Worm (Caenorhabditis elegans) whole organism, L4 larva: Measurements from ENCODE around the gene ser-2.

Source experiments
- D1046.2 ChIP-seq: fragments of 200-800 bp; sonication (Bioruptor generic); IDR thresholded peaks from 2 replicates; pipeline ENCODE4 v1.3.6; 2022; ENCODE audit warnings: missing genetic modification characterization, missing compliant biosample characterization
- T20F7.1 ChIP-seq: fragments of 200-800 bp; sonication (Bioruptor generic); optimal IDR thresholded peaks from 2 replicates; lab custom pipeline; 2018; ENCODE audit warnings: mild to moderate bottlenecking, missing genetic modification characterization, missing compliant biosample characterization
- T26A8.4 ChIP-seq: fragments of 200-800 bp; sonication (Bioruptor generic); IDR thresholded peaks from 2 replicates; pipeline ENCODE4 v1.3.6; 2022; ENCODE audit warnings: missing genetic modification characterization, missing compliant biosample characterization
- Y48G9A.11 ChIP-seq: fragments of 200-800 bp; sonication (Bioruptor generic); IDR thresholded peaks from 2 replicates; pipeline ENCODE4 v1.3.6; 2022; ENCODE audit warnings: missing genetic modification reagents, missing genetic modification characterization, missing compliant biosample characterization
- Y75B8A.6 ChIP-seq: fragments of 200-800 bp; sonication (Bioruptor generic); IDR thresholded peaks from 2 replicates; pipeline ENCODE4 v1.3.6; 2022; ENCODE audit warnings: missing genetic modification reagents, missing genetic modification characterization, missing compliant biosample characterization
- ZK337.2 ChIP-seq: fragments of 200-800 bp; sonication (Bioruptor generic); IDR thresholded peaks from 2 replicates; pipeline ENCODE4 v1.3.6; 2022; ENCODE audit warnings: missing genetic modification reagents, missing genetic modification characterization, missing compliant biosample characterization
- ZK546.5 ChIP-seq, 2 experiments: sonication (generic microtip); optimal IDR thresholded peaks; 2 replicates each; lab custom pipeline; 2017; ENCODE audit warnings: missing biosample characterization in 2 of 2, missing genetic modification characterization in 2 of 2
- aha-1 ChIP-seq: fragments of 150-350 bp; peaks from one replicate; lab custom pipeline; 2014; ENCODE audit warnings: missing biosample characterization, missing genetic modification characterization
- ceh-20 ChIP-seq: fragments of 200-800 bp; sonication (Bioruptor generic); IDR thresholded peaks from 2 replicates; pipeline ENCODE4 v1.3.6; 2022; ENCODE audit warnings: missing genetic modification reagents, missing genetic modification characterization, missing compliant biosample characterization
- daf-16 ChIP-seq, 3 experiments: sonication (generic microtip); optimal IDR thresholded peaks; 2 replicates each; lab custom pipeline; 2016 to 2017; ENCODE audit warnings: missing genetic modification characterization in 3 of 3, missing genetic modification reagents in 3 of 3, mild to moderate bottlenecking in 2 of 3, missing compliant biosample characterization in 2 of 3, missing biosample characterization in 1 of 3, moderate library complexity in 1 of 3
- daf-8 ChIP-seq: fragments of 200-800 bp; sonication (Bioruptor generic); IDR thresholded peaks from 2 replicates; pipeline ENCODE4 v1.3.6; 2022; ENCODE audit warnings: missing genetic modification characterization, missing compliant biosample characterization
- dmd-6 ChIP-seq: fragments of 200-800 bp; sonication (Bioruptor generic); IDR thresholded peaks from 2 replicates; pipeline ENCODE4 v1.3.6; 2022; ENCODE audit warnings: missing genetic modification reagents, missing genetic modification characterization, missing compliant biosample characterization
- dmd-8 ChIP-seq: fragments of 200-800 bp; sonication (Bioruptor generic); IDR thresholded peaks from 2 replicates; pipeline ENCODE4 v1.3.6; 2022; ENCODE audit warnings: missing genetic modification characterization, missing compliant biosample characterization
- dve-1 ChIP-seq: sonication (generic microtip); optimal IDR thresholded peaks from 2 replicates; lab custom pipeline; 2017; ENCODE audit warnings: antibody characterized with exemption, mild to moderate bottlenecking, missing genetic modification characterization, missing compliant biosample characterization; ENCODE audit not compliant: insufficient read depth
- egl-27 ChIP-seq: sonication (generic microtip); optimal IDR thresholded peaks from 3 replicates; lab custom pipeline; 2017; ENCODE audit warnings: missing biosample characterization, missing genetic modification reagents, missing genetic modification characterization
- egl-43 ChIP-seq: fragments of 200-800 bp; sonication (Bioruptor generic); IDR thresholded peaks from 2 replicates; pipeline ENCODE4 v1.3.6; 2022; ENCODE audit warnings: missing genetic modification reagents, missing genetic modification characterization, missing compliant biosample characterization
- fos-1 ChIP-seq: fragments of 150-350 bp; optimal IDR thresholded peaks from 2 replicates; lab custom pipeline; 2014; ENCODE audit warnings: missing biosample characterization, missing genetic modification characterization
- hif-1 ChIP-seq, 2 experiments: sonication (generic microtip); optimal IDR thresholded peaks; 2 replicates each; lab custom pipeline; 2016 to 2017; ENCODE audit warnings: missing compliant biosample characterization in 2 of 2, missing genetic modification characterization in 2 of 2, missing genetic modification reagents in 2 of 2, missing genotype in 2 of 2, mild to moderate bottlenecking in 1 of 2
- hlh-30 ChIP-seq: sonication (generic microtip); optimal IDR thresholded peaks from 2 replicates; lab custom pipeline; 2017; ENCODE audit warnings: antibody characterized with exemption, mild to moderate bottlenecking, missing genetic modification characterization, missing compliant biosample characterization; ENCODE audit not compliant: insufficient read depth
- jun-1 ChIP-seq: fragments of 150-350 bp; optimal IDR thresholded peaks from 2 replicates; lab custom pipeline; 2014; ENCODE audit warnings: missing biosample characterization, missing genetic modification reagents, missing genetic modification characterization
- lin-15B ChIP-seq: fragments of 150-350 bp; sonication (generic microtip); optimal IDR thresholded peaks from 3 replicates; lab custom pipeline; 2014; ENCODE audit warnings: missing biosample characterization, missing genetic modification characterization
- lsy-2 ChIP-seq, 2 experiments: fragments of 150-350 bp in 1 of 2; sonication (generic microtip) in 1 of 2; optimal IDR thresholded peaks; 2 replicates each; lab custom pipeline; 2014 to 2017; ENCODE audit warnings: missing biosample characterization in 2 of 2, missing genetic modification characterization in 2 of 2
- mdl-1 ChIP-seq, 2 experiments: fragments of 150-350 bp in 1 of 2; sonication (generic microtip) in 1 of 2; optimal IDR thresholded peaks; 2 replicates each; lab custom pipeline; 2014 to 2017; ENCODE audit warnings: missing biosample characterization in 2 of 2, missing genetic modification characterization in 2 of 2
- mxl-3 ChIP-seq: fragments of 200-800 bp; sonication (Bioruptor generic); optimal IDR thresholded peaks from 2 replicates; lab custom pipeline; 2018; ENCODE audit warnings: mild to moderate bottlenecking, missing genetic modification characterization, missing compliant biosample characterization
- nhr-237 ChIP-seq: sonication (generic microtip); optimal IDR thresholded peaks from 2 replicates; lab custom pipeline; 2017; ENCODE audit warnings: missing biosample characterization, missing genetic modification characterization
- nhr-25 ChIP-seq: sonication (generic microtip); optimal IDR thresholded peaks from 2 replicates; lab custom pipeline; 2017; ENCODE audit warnings: missing genetic modification characterization, mild to moderate bottlenecking, missing compliant biosample characterization, antibody characterized with exemption, moderate library complexity, borderline replicate concordance; ENCODE audit not compliant: insufficient read depth
- nhr-28 ChIP-seq: fragments of 150-350 bp; optimal IDR thresholded peaks from 2 replicates; lab custom pipeline; 2014; ENCODE audit warnings: missing biosample characterization, missing genetic modification characterization
- nhr-41 ChIP-seq: fragments of 200-800 bp; sonication (Bioruptor generic); IDR thresholded peaks from 2 replicates; pipeline ENCODE4 v1.3.6; 2022; ENCODE audit warnings: missing genetic modification reagents, missing genetic modification characterization, missing compliant biosample characterization
- nhr-48 ChIP-seq: sonication (generic microtip); optimal IDR thresholded peaks from 2 replicates; lab custom pipeline; 2016; ENCODE audit warnings: mild to moderate bottlenecking, missing genetic modification characterization, missing compliant biosample characterization
- nhr-6 ChIP-seq: fragments of 150-350 bp; optimal IDR thresholded peaks from 2 replicates; lab custom pipeline; 2014; ENCODE audit warnings: missing biosample characterization, missing genetic modification characterization
- nhr-77 ChIP-seq: fragments of 150-350 bp; optimal IDR thresholded peaks from 2 replicates; lab custom pipeline; 2014; ENCODE audit warnings: missing biosample characterization, missing genetic modification characterization
- pha-4 ChIP-seq, 2 experiments: fragments of 150-350 bp in 1 of 2; fragments of 200-800 bp in 1 of 2; sonication (Bioruptor generic) in 1 of 2; IDR thresholded peaks in 1 of 2; optimal IDR thresholded peaks in 1 of 2; 2 replicates each; pipeline versions ENCODE4 v1.3.6 to Lab custom; 2014 to 2022; ENCODE audit warnings: missing genetic modification characterization in 2 of 2, missing genetic modification reagents in 2 of 2, missing biosample characterization in 1 of 2, missing compliant biosample characterization in 1 of 2
- php-3 ChIP-seq: fragments of 200-800 bp; sonication (Bioruptor generic); IDR thresholded peaks from 2 replicates; pipeline ENCODE4 v1.3.6; 2022; ENCODE audit warnings: missing genetic modification reagents, missing genetic modification characterization, missing compliant biosample characterization
- rbr-2 ChIP-seq: sonication (generic microtip); optimal IDR thresholded peaks from 2 replicates; lab custom pipeline; 2016; ENCODE audit warnings: missing genotype, missing genetic modification characterization, missing compliant biosample characterization
- saeg-2 ChIP-seq: fragments of 200-800 bp; sonication (Bioruptor generic); IDR thresholded peaks from 2 replicates; pipeline ENCODE4 v1.3.6; 2022; ENCODE audit warnings: missing genetic modification reagents, missing genetic modification characterization, missing compliant biosample characterization
- sdz-12 ChIP-seq: fragments of 200-800 bp; sonication (Bioruptor generic); optimal IDR thresholded peaks from 2 replicates; lab custom pipeline; 2018; ENCODE audit warnings: mild to moderate bottlenecking, missing genetic modification characterization, missing compliant biosample characterization
- set-16 ChIP-seq: fragments of 200-800 bp; sonication (Bioruptor generic); IDR thresholded peaks from 2 replicates; pipeline ENCODE4 v1.3.6; 2022; ENCODE audit warnings: missing genetic modification reagents, missing genetic modification characterization, missing compliant biosample characterization
- spr-3 ChIP-seq: fragments of 200-800 bp; sonication (Bioruptor generic); optimal IDR thresholded peaks from 2 replicates; lab custom pipeline; 2018; ENCODE audit warnings: mild to moderate bottlenecking, missing genetic modification characterization, missing compliant biosample characterization
- tag-97 ChIP-seq: fragments of 200-800 bp; sonication (Bioruptor generic); IDR thresholded peaks from 2 replicates; pipeline ENCODE4 v1.3.6; 2022; ENCODE audit warnings: missing genetic modification characterization, missing compliant biosample characterization
- tra-1 ChIP-seq: fragments of 200-800 bp; sonication (Bioruptor generic); IDR thresholded peaks from 2 replicates; pipeline ENCODE4 v1.3.6; 2022; ENCODE audit warnings: missing genetic modification reagents, missing genetic modification characterization, missing compliant biosample characterization
- unc-62 ChIP-seq, 3 experiments: fragments of 150-350 bp in 1 of 3; sonication (generic microtip); optimal IDR thresholded peaks in 2 of 3; peaks in 1 of 3; 1 replicate in 1 of 3; 2 replicates in 2 of 3; lab custom pipeline; 2014 to 2017; ENCODE audit warnings: missing biosample characterization in 3 of 3, missing genetic modification characterization in 3 of 3, missing genetic modification reagents in 3 of 3, missing genotype in 1 of 3
- zag-1 ChIP-seq: fragments of 150-350 bp; optimal IDR thresholded peaks from 2 replicates; lab custom pipeline; 2014; ENCODE audit warnings: missing biosample characterization, missing genetic modification characterization
- zfp-3 ChIP-seq: fragments of 200-800 bp; sonication (Bioruptor generic); conservative IDR thresholded peaks from 2 replicates; pipeline ENCODE4 v1.3.6; 2022; ENCODE audit warnings: missing genetic modification reagents, missing genetic modification characterization, missing compliant biosample characterization
- zip-11 ChIP-seq: fragments of 200-800 bp; sonication (Bioruptor generic); IDR thresholded peaks from 2 replicates; pipeline ENCODE4 v1.3.6; 2022; ENCODE audit warnings: missing genetic modification characterization, missing compliant biosample characterization
- zip-2 ChIP-seq: fragments of 150-350 bp; optimal IDR thresholded peaks from 2 replicates; lab custom pipeline; 2014; ENCODE audit warnings: missing biosample characterization, missing genetic modification characterization
- ztf-11 ChIP-seq: fragments of 150-350 bp; optimal IDR thresholded peaks from 2 replicates; lab custom pipeline; 2014; ENCODE audit warnings: missing biosample characterization, missing genetic modification characterization

The ser-2 gene

ce11 chrX:15280318-15280717 lies 22.4 kb downstream of the ser-2 start:
- TF ChIP-seq nhr-28 (peak; percentile 5), mdl-1 (tag; optimal IDR thresholded peaks at IDR 0.05; lab: Kevin White, UChicago) (peak in 1 of 2 experiments; percentile 12), daf-16 (GFP tag; optimal IDR thresholded peaks at IDR 0.05; lab: Kevin White, UChicago) (no peak), daf-16 (tag; optimal IDR thresholded peaks at IDR 0.05; lab: Kevin White, UChicago) (peak; percentile 14), aha-1 (no peak), mxl-3 (GFP tag; lab: Kevin White, UChicago) (peak; percentile 62), nhr-77 (no peak), unc-62 (GFP tag; optimal IDR thresholded peaks at IDR 0.05 in 1 of 2; lab: Kevin White, UChicago) (peak in 1 of 2 experiments; percentile 54), unc-62 (tag; optimal IDR thresholded peaks at IDR 0.05; lab: Kevin White, UChicago) (no peak), fos-1 (no peak), hlh-30 (tag; lab: Kevin White, UChicago) (peak; percentile 15)

- no peak for TF ChIP-seq ZK337.2
- no peak for TF ChIP-seq zip-2 (tag; lab: Kevin White, UChicago)
- no peak for TF ChIP-seq Y75B8A.6 (GFP tag; lab: Robert Waterston, UW)
- TF ChIP-seq tra-1 (GFP tag; lab: Robert Waterston, UW), result no peak
- no peak for TF ChIP-seq T20F7.1
- no peak for TF ChIP-seq ztf-11
- TF ChIP-seq aha-1, result peak; percentile 74
- peak; percentile 1 for TF ChIP-seq mxl-3 (GFP tag; lab: Kevin White, UChicago)
- no peak for TF ChIP-seq hif-1 (tag; optimal IDR thresholded peaks at IDR 0.05; lab: Kevin White, UChicago)
- TF ChIP-seq tag-97, result no peak
- TF ChIP-seq ceh-20, result no peak
- no peak for TF ChIP-seq lsy-2 (tag; optimal IDR thresholded peaks at IDR 0.05; lab: Kevin White, UChicago)
- no peak for TF ChIP-seq jun-1 (tag; lab: Kevin White, UChicago)
- no peak for TF ChIP-seq D1046.2 (GFP tag; lab: Robert Waterston, UW)
- no peak for TF ChIP-seq dmd-8 (GFP tag; lab: Robert Waterston, UW)
- TF ChIP-seq zag-1 (tag; lab: Kevin White, UChicago), result no peak
- peak; percentile 30 for TF ChIP-seq nhr-28
- TF ChIP-seq nhr-6 (tag; lab: Kevin White, UChicago), result no peak
- peak; percentile 42; the same call in 1 of the 2 replicates for TF ChIP-seq T26A8.4 (GFP tag; lab: Robert Waterston, UW)
- no peak for TF ChIP-seq lin-15B (tag; lab: Kevin White, UChicago)
- no peak for TF ChIP-seq rbr-2 (tag; lab: Kevin White, UChicago)
- no peak for TF ChIP-seq nhr-48 (tag; lab: Kevin White, UChicago)
- no peak for TF ChIP-seq php-3
- TF ChIP-seq daf-16 (GFP tag; optimal IDR thresholded peaks at IDR 0.05; lab: Kevin White, UChicago), result no peak
- peak; percentile 5 for TF ChIP-seq daf-16 (tag; optimal IDR thresholded peaks at IDR 0.05; lab: Kevin White, UChicago)
- TF ChIP-seq dve-1 (tag; lab: Kevin White, UChicago), result peak; percentile 78
- TF ChIP-seq Y48G9A.11 (GFP tag; lab: Robert Waterston, UW), result no peak
- TF ChIP-seq dmd-6, result peak; percentile 51; the same call in 1 of the 2 replicates
- no peak for TF ChIP-seq fos-1
- no peak for TF ChIP-seq zip-11
- TF ChIP-seq saeg-2 (GFP tag; lab: Robert Waterston, UW), result no peak
- TF ChIP-seq set-16 (GFP tag; lab: Robert Waterston, UW), result peak; percentile 69
- no peak for TF ChIP-seq zfp-3 (GFP tag; lab: Robert Waterston, UW)
- TF ChIP-seq egl-43 (GFP tag; lab: Robert Waterston, UW), result 0 out of 2 replicates have a peak, but pooled peaks have one; percentile 19
- TF ChIP-seq spr-3 (GFP tag; lab: Kevin White, UChicago), result no peak
- TF ChIP-seq hlh-30 (tag; lab: Kevin White, UChicago), result peak; percentile 2
- TF ChIP-seq ZK546.5 (tag; optimal IDR thresholded peaks at IDR 0.05; lab: Kevin White, UChicago), result no peak
- TF ChIP-seq nhr-25 (tag; lab: Kevin White, UChicago), result peak; percentile 27
- no peak for TF ChIP-seq nhr-41 (GFP tag; lab: Robert Waterston, UW)
- no peak for TF ChIP-seq egl-27
- TF ChIP-seq nhr-237, result no peak
- peak; percentile 92 for TF ChIP-seq pha-4 (GFP tag; IDR thresholded peaks at IDR 0.05; lab: Robert Waterston, UW)
- TF ChIP-seq pha-4 (tag; optimal IDR thresholded peaks at IDR 0.05; lab: Kevin White, UChicago), result peak; percentile 17
- TF ChIP-seq daf-8, result no peak
- no peak for TF ChIP-seq sdz-12 (GFP tag; lab: Kevin White, UChicago)
Measured at ce11 chrX:15279301-15279700, 23.5 kb downstream of the ser-2 start.
